Worm (Caenorhabditis elegans): Measurements from ENCODE around the gene C25D7.9.

DNA sequence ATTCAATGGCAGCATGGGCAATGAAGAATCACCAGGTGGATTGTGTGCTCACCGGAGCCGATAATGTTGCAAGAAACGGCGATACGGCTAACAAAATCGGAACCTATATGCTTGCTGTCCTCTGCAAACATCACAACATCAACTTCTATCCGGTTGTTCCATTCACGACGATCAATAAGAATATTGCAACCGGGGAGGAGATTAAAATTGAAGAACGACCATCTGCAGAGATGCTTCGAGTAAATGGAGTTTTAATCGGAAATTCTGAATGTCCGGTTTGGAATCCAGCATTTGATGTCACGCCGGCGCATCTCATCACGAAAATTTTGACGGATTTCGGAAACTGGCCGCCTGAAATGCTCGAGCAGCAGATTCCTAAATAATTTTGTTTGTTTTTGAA, 18.7 kb downstream of the C25D7.9 start:
- TF ChIP-seq snpc-4 (tag; optimal IDR thresholded peaks at IDR 0.05) (no peak), nhr-12 (tag; optimal IDR thresholded peaks at IDR 0.05) (no peak), Y55F3AM.14 (GFP tag; optimal IDR thresholded peaks at IDR 0.05) (no peak), fos-1 (tag; optimal IDR thresholded peaks at IDR 0.05) (no peak), nhr-23 (tag; optimal IDR thresholded peaks at IDR 0.05) (no peak), mdl-1 (tag; optimal IDR thresholded peaks at IDR 0.05) (no peak), nhr-237 (tag; optimal IDR thresholded peaks at IDR 0.05) (no peak)
